Fruit fly (Drosophila melanogaster) S2 (cell line): ENCODE measurements around the gene Nt5a.

ENCODE experiments used
- CG8478 ChIP-seq: fragments of >200 bp; optimal IDR thresholded peaks from 2 replicates; lab custom pipeline; 2018
- CTCF ChIP-seq, 2 experiments: fragments of >200 bp; optimal IDR thresholded peaks; 2 replicates each; lab custom pipeline; 2018

- TF ChIP-seq CG8478 (lab: Kevin White, UChicago) (no peak), CTCF (optimal IDR thresholded peaks at IDR 0.05; lab: Kevin White, UChicago) (no peak)
Measured at dm6 chr3L:1329724-1330123, 22.5 kb upstream of the Nt5a start, which contains the start of gene ND-ACP.
